Worm (Caenorhabditis elegans) whole organism, early embryonic: ENCODE results near the gene zip-12.

Source experiments
- B0310.2 ChIP-seq: sonication (generic microtip); optimal IDR thresholded peaks from 2 replicates; lab custom pipeline; 2016; ENCODE audit warnings: mild to moderate bottlenecking, missing genetic modification characterization, missing compliant biosample characterization
- aly-1 ChIP-seq: sonication (generic microtip); optimal IDR thresholded peaks from 2 replicates; lab custom pipeline; 2016; ENCODE audit warnings: missing genetic modification characterization, missing compliant biosample characterization
- ama-1 ChIP-seq: fragments of 150-350 bp; optimal IDR thresholded peaks from 2 replicates; lab custom pipeline; 2014
- ceh-13 ChIP-seq: fragments of 200-800 bp; sonication (Bioruptor generic); optimal IDR thresholded peaks from 2 replicates; lab custom pipeline; 2018; ENCODE audit warnings: mild to moderate bottlenecking, missing genetic modification characterization, missing compliant biosample characterization
- ceh-36 ChIP-seq: sonication (generic microtip); optimal IDR thresholded peaks from 2 replicates; lab custom pipeline; 2016; ENCODE audit warnings: missing genetic modification characterization, inconsistent platforms, missing compliant biosample characterization
- ets-7 ChIP-seq: sonication (generic microtip); optimal IDR thresholded peaks from 2 replicates; lab custom pipeline; 2016; ENCODE audit warnings: missing genotype, missing genetic modification characterization, missing compliant biosample characterization
- flt-1 ChIP-seq: fragments of 200-800 bp; sonication (Bioruptor generic); IDR thresholded peaks from 2 replicates; pipeline ENCODE4 v1.3.6; 2022; ENCODE audit warnings: missing genetic modification characterization, missing compliant biosample characterization
- hmbx-1 ChIP-seq: sonication (generic microtip); optimal IDR thresholded peaks from 2 replicates; lab custom pipeline; 2016; ENCODE audit warnings: mild to moderate bottlenecking, missing genetic modification characterization, missing compliant biosample characterization
- hmg-4 ChIP-seq: fragments of 200-800 bp; sonication (Bioruptor generic); optimal IDR thresholded peaks from 2 replicates; lab custom pipeline; 2018; ENCODE audit warnings: mild to moderate bottlenecking, missing genetic modification characterization, missing compliant biosample characterization
- hnd-1 ChIP-seq: sonication (generic microtip); optimal IDR thresholded peaks from 2 replicates; lab custom pipeline; 2016; ENCODE audit warnings: missing genetic modification characterization, missing compliant biosample characterization
- pes-1 ChIP-seq: fragments of 200-800 bp; sonication (Bioruptor generic); IDR thresholded peaks from 2 replicates; pipeline ENCODE4 v1.3.6; 2022; ENCODE audit warnings: missing genetic modification reagents, missing genetic modification characterization, missing compliant biosample characterization
- scrt-1 ChIP-seq: fragments of 200-800 bp; sonication (Bioruptor generic); IDR thresholded peaks from 2 replicates; pipeline ENCODE4 v1.3.6; 2022; ENCODE audit warnings: missing genetic modification characterization, missing compliant biosample characterization
- tra-4 ChIP-seq: sonication (generic microtip); optimal IDR thresholded peaks from 2 replicates; lab custom pipeline; 2017; ENCODE audit warnings: missing genetic modification characterization, missing compliant biosample characterization

DNA sequence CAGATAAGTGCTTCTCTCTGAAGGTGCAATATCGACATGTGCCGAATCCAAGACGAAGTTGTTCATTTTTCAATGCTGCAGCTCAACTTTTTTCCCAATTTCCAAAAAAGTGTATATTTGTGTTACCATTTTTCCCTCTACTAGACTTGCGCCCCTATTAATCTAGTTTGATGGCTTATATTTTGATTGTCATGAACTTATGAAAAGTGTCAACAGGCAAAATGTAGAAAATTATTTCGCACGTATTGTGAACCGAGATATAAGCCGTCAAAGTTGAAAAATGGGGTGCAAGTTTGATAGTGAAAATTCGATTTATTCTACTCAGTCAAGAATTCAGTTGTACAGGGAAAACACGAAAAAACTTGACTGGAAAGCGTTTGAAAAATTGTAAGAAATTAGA, 30.7 kb downstream of the zip-12 start, which contains the start of gene Y75B8A.32:
- TF ChIP-seq ceh-36 (tag; lab: Kevin White, UChicago) (no peak), ets-7 (tag; lab: Kevin White, UChicago) (no peak), flt-1 (GFP tag; lab: Robert Waterston, UW) (no peak), scrt-1 (GFP tag; lab: Robert Waterston, UW) (no peak), tra-4 (tag; lab: Kevin White, UChicago) (no peak), aly-1 (no peak), hmg-4 (no peak), ama-1 (lab: Kevin White, UChicago) (no peak), hmbx-1 (no peak), pes-1 (no peak), ceh-13 (GFP tag; lab: Kevin White, UChicago) (no peak), B0310.2 (tag; lab: Kevin White, UChicago) (no peak), hnd-1 (tag; lab: Kevin White, UChicago) (no peak)
